Worm (Caenorhabditis elegans): ENCODE data around the gene C02B10.3.

C02B10.3 gene

ce11 chrIV:5110391-5110930 lies 7.4 kb upstream of the C02B10.3 start:
- TF ChIP-seq hmg-1.1 (GFP tag; IDR thresholded peaks at IDR 0.05), result no peak
- TF ChIP-seq unc-62 (GFP tag; optimal IDR thresholded peaks at IDR 0.05 in 1 of 2), result peak in 1 of 2 experiments; percentile 9
- no peak for TF ChIP-seq unc-62 (tag; optimal IDR thresholded peaks at IDR 0.05)
- peak in 1 of 2 experiments; percentile 42 for TF ChIP-seq mdl-1 (tag; optimal IDR thresholded peaks at IDR 0.05)
- 0 out of 2 replicates have a peak, but pooled peaks have one; percentile 57 for TF ChIP-seq ceh-20 (GFP tag; IDR thresholded peaks at IDR 0.05)
- no peak for TF ChIP-seq nhr-48 (tag; optimal IDR thresholded peaks at IDR 0.05)
- no peak for TF ChIP-seq lsy-2 (tag; optimal IDR thresholded peaks at IDR 0.05)
- no peak for TF ChIP-seq nhr-11 (tag; optimal IDR thresholded peaks at IDR 0.05)
- no peak for TF ChIP-seq ZK546.5 (tag; optimal IDR thresholded peaks at IDR 0.05)
- TF ChIP-seq aha-1 (tag), result peak; percentile 98

- TF ChIP-seq tra-1 (GFP tag; IDR thresholded peaks at IDR 0.05) (no peak), sdz-12 (GFP tag; optimal IDR thresholded peaks at IDR 0.05) (no peak), rbr-2 (tag; optimal IDR thresholded peaks at IDR 0.05) (no peak), aha-1 (tag) (no peak), lir-3 (tag; optimal IDR thresholded peaks at IDR 0.05) (no peak), mxl-3 (GFP tag; optimal IDR thresholded peaks at IDR 0.05) (no peak)
These were observed 6.9 kb upstream of the C02B10.3 start for ce11 chrIV:5109943-5110342.

ce11 chrIV:5108971-5109370 lies 5.9 kb upstream of the C02B10.3 start:
- TF ChIP-seq F37D6.2 (tag; optimal IDR thresholded peaks at IDR 0.05) (no peak), snpc-1.2 (GFP tag; IDR thresholded peaks at IDR 0.05) (no peak), madf-5 (GFP tag; IDR thresholded peaks at IDR 0.05) (no peak), daf-19 (GFP tag; conservative IDR thresholded peaks at IDR 0.05) (no peak), lin-29 (GFP tag; IDR thresholded peaks at IDR 0.05) (no peak), php-3 (GFP tag; IDR thresholded peaks at IDR 0.05) (no peak), zip-2 (tag; optimal IDR thresholded peaks at IDR 0.05) (no peak), duxl-1 (tag; optimal IDR thresholded peaks at IDR 0.05; ENCODE audit: poor library complexity) (no peak), attf-4 (tag; optimal IDR thresholded peaks at IDR 0.05) (no peak), nhr-111 (GFP tag; optimal IDR thresholded peaks at IDR 0.05) (no peak), T20F7.1 (GFP tag; optimal IDR thresholded peaks at IDR 0.05) (no peak), nhr-237 (tag; optimal IDR thresholded peaks at IDR 0.05) (no peak), mdl-1 (tag; optimal IDR thresholded peaks at IDR 0.05) (no peak), skn-1 (tag; optimal IDR thresholded peaks at IDR 0.05) (no peak), lin-13 (GFP tag; optimal IDR thresholded peaks at IDR 0.05) (no peak), nhr-28 (tag; optimal IDR thresholded peaks at IDR 0.05) (no peak), hmg-1.1 (GFP tag; IDR thresholded peaks at IDR 0.05) (no peak), ztf-7 (tag; optimal IDR thresholded peaks at IDR 0.05) (no peak)

- TF ChIP-seq hlh-11 (tag; optimal IDR thresholded peaks at IDR 0.05), result no peak
- TF ChIP-seq ces-1 (GFP tag; optimal IDR thresholded peaks at IDR 0.05), result no peak
- TF ChIP-seq lir-3 (tag; optimal IDR thresholded peaks at IDR 0.05), result no peak
- TF ChIP-seq dmd-9 (GFP tag; IDR thresholded peaks at IDR 0.05), result no peak
- no peak for TF ChIP-seq fos-1 (tag; optimal IDR thresholded peaks at IDR 0.05)
These were observed 1.1 kb downstream of the C02B10.3 start for ce11 chrIV:5101945-5102344.

- TF ChIP-seq lir-3 (tag; optimal IDR thresholded peaks at IDR 0.05), result no peak
- TF ChIP-seq hif-1 (tag; optimal IDR thresholded peaks at IDR 0.05), result no peak
- TF ChIP-seq spr-3 (GFP tag; optimal IDR thresholded peaks at IDR 0.05), result no peak
- TF ChIP-seq zfp-2 (tag; optimal IDR thresholded peaks at IDR 0.05), result no peak
- no peak for TF ChIP-seq nhr-77 (tag; optimal IDR thresholded peaks at IDR 0.05)
- TF ChIP-seq ctbp-1 (GFP tag; IDR thresholded peaks at IDR 0.05), result peak; percentile 55; the same call in 1 of the 2 replicates
- TF ChIP-seq egl-43 (GFP tag; IDR thresholded peaks at IDR 0.05), result no peak
- no peak for TF ChIP-seq arid-1 (GFP tag; conservative IDR thresholded peaks at IDR 0.05)
- no peak for TF ChIP-seq jun-1 (tag; optimal IDR thresholded peaks at IDR 0.05)
- TF ChIP-seq nhr-41 (GFP tag; IDR thresholded peaks at IDR 0.05), result no peak
- no peak for TF ChIP-seq cey-2 (tag; optimal IDR thresholded peaks at IDR 0.05; ENCODE audit: borderline replicate concordance, insufficient read depth)
- TF ChIP-seq ceh-44 (GFP tag; IDR thresholded peaks at IDR 0.05), result no peak
- peak in 1 of 2 experiments; percentile 38 for TF ChIP-seq lsy-2 (tag; optimal IDR thresholded peaks at IDR 0.05)
- peak in 1 of 2 experiments; percentile 47 for TF ChIP-seq unc-62 (GFP tag; optimal IDR thresholded peaks at IDR 0.05 in 1 of 2)
- no peak for TF ChIP-seq unc-62 (tag; optimal IDR thresholded peaks at IDR 0.05)
These were observed 2.9 kb downstream of the C02B10.3 start for ce11 chrIV:5100145-5100544.

All from whole organism, L4 larva.